Worm (Caenorhabditis elegans): ENCODE measurements around the gene lsy-27.

DNA sequence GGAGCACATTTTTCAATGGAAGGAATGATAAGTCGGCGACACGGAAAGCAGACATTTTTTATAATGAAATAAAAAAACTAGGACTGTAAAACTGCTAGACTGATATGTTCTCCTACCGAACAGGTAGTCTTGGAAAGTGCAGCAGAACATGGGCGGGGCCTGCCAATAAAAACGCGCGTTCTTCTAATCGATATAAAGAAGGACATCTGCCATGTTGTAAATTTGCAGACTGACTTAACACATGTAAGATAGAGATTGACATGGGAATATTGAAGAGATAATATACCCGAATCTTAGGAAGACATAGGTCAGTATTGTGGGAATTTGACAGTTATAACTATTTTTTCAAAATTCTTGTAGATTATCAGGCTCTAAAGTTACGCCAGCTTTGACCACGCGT lies 22.1 kb downstream of the lsy-27 start, which contains the start of gene sdz-16:
- TF ChIP-seq tab-1 (GFP tag; IDR thresholded peaks at IDR 0.05), result no peak
- TF ChIP-seq klf-2 (GFP tag; conservative IDR thresholded peaks at IDR 0.05), result no peak
- TF ChIP-seq flt-1 (GFP tag; IDR thresholded peaks at IDR 0.05), result no peak
- TF ChIP-seq T22C8.4 (GFP tag; IDR thresholded peaks at IDR 0.05), result no peak
- TF ChIP-seq ztf-23 (GFP tag; IDR thresholded peaks at IDR 0.05), result no peak
- TF ChIP-seq ref-1 (GFP tag; conservative IDR thresholded peaks at IDR 0.05), result no peak
- no peak for TF ChIP-seq ztf-29 (GFP tag; IDR thresholded peaks at IDR 0.05)
- TF ChIP-seq cog-1 (tag; optimal IDR thresholded peaks at IDR 0.05), result no peak
- no peak for TF ChIP-seq med-1 (GFP tag; optimal IDR thresholded peaks at IDR 0.05; ENCODE audit: insufficient read depth)
